Worm (Caenorhabditis elegans): ENCODE data around the gene F58H1.2.

DNA sequence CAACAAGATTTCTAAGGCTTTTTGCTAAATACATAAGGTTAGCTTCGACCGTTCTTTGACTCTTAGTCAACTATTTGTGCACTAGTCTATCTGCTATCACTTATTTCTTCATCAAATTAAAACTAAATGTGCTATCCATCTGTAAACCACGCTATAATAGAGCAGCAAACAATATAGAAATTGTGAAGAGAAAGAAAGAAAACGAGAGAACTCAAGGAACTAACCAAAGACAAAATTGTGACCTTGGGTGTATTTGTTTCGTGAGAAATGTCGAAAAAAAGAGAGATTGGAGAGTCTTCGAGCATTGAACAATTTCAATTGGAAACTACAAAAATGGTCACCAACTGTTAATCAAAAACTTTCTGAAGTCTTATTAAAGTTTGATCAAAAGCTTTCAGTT is 43.8 kb upstream of the F58H1.2 start:
- no peak for TF ChIP-seq ztf-29 (GFP tag; IDR thresholded peaks at IDR 0.05)
- TF ChIP-seq med-1 (GFP tag; optimal IDR thresholded peaks at IDR 0.05; ENCODE audit: insufficient read depth), result no peak
- no peak for TF ChIP-seq klf-2 (GFP tag; conservative IDR thresholded peaks at IDR 0.05)
- no peak for TF ChIP-seq flt-1 (GFP tag; IDR thresholded peaks at IDR 0.05)
- TF ChIP-seq ref-1 (GFP tag; conservative IDR thresholded peaks at IDR 0.05), result no peak
- TF ChIP-seq cog-1 (tag; optimal IDR thresholded peaks at IDR 0.05), result no peak
- no peak for TF ChIP-seq tab-1 (GFP tag; IDR thresholded peaks at IDR 0.05)
